Worm (Caenorhabditis elegans) whole organism, L2 larva: Measurements from ENCODE around the gene T28D6.6.
A peak's percentile ranks its signal among the peaks of the same experiment; 100 is the strongest.

Source experiments
- ama-1 ChIP-seq: fragments of 150-350 bp; optimal IDR thresholded peaks from 2 replicates; lab custom pipeline; 2018; ENCODE audit warnings: inconsistent platforms
- fos-1 ChIP-seq: fragments of 150-350 bp; optimal IDR thresholded peaks from 2 replicates; lab custom pipeline; 2014; ENCODE audit warnings: missing biosample characterization, missing genetic modification characterization
- nhr-12 ChIP-seq: fragments of 150-350 bp; optimal IDR thresholded peaks from 2 replicates; lab custom pipeline; 2014; ENCODE audit warnings: missing biosample characterization, missing genetic modification characterization
- ztf-11 ChIP-seq: sonication (generic microtip); optimal IDR thresholded peaks from 2 replicates; lab custom pipeline; 2017; ENCODE audit warnings: missing biosample characterization, missing genetic modification characterization

DNA sequence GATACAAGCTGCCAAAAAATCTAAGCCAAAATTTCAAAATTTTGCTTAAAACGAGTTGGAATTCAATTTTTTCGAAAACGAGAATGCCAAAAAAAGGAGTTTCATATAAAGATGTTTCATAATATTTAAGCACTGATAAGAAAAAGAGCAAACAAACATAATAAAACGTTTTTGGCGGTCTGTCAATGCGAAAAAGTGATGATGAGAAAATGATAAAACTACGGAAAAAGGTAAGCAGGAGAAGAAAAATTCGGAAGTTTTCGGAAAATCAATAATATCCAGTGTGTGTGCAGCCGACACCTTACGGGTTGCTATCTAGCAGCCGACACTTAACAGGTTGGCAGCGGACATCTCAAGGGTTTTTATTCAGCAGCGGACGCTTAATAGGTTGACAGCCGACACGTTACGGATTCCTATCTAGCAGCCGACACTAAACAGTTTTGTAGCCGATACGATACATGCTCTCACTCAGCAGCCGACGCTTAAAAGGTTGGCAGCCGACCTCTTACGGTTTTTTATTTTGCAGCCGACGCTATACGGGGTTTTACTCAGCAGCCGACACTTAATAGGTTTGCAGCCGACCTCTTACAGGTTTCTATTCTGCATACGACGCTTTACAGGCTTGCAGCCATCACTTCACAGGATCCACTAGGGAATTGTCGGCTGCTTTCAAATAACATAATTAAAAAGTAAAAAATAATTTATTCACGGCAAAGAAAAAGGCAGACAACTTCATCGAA, 29.5 kb upstream of the T28D6.6 start:
- TF ChIP-seq ama-1 (lab: Kevin White, UChicago) (no peak), ztf-11 (tag; lab: Kevin White, UChicago) (no peak), nhr-12 (tag; lab: Kevin White, UChicago) (no peak), fos-1 (tag; lab: Kevin White, UChicago) (peak; percentile 73)
